Worm (Caenorhabditis elegans) whole organism, early embryonic: Measurements from ENCODE around the gene bcc-1.

Experiments
- F13C5.2 ChIP-seq: sonication (generic microtip); optimal IDR thresholded peaks from 2 replicates; lab custom pipeline; 2017; ENCODE audit warnings: mild to moderate bottlenecking, missing genetic modification characterization, inconsistent platforms, missing compliant biosample characterization
- aly-1 ChIP-seq: sonication (generic microtip); optimal IDR thresholded peaks from 2 replicates; lab custom pipeline; 2016; ENCODE audit warnings: missing genetic modification characterization, missing compliant biosample characterization
- ama-1 ChIP-seq: fragments of 150-350 bp; optimal IDR thresholded peaks from 2 replicates; lab custom pipeline; 2014
- ceh-13 ChIP-seq: fragments of 200-800 bp; sonication (Bioruptor generic); optimal IDR thresholded peaks from 2 replicates; lab custom pipeline; 2018; ENCODE audit warnings: mild to moderate bottlenecking, missing genetic modification characterization, missing compliant biosample characterization
- ceh-36 ChIP-seq: sonication (generic microtip); optimal IDR thresholded peaks from 2 replicates; lab custom pipeline; 2016; ENCODE audit warnings: missing genetic modification characterization, inconsistent platforms, missing compliant biosample characterization
- ets-7 ChIP-seq: sonication (generic microtip); optimal IDR thresholded peaks from 2 replicates; lab custom pipeline; 2016; ENCODE audit warnings: missing genotype, missing genetic modification characterization, missing compliant biosample characterization
- flt-1 ChIP-seq: fragments of 200-800 bp; sonication (Bioruptor generic); IDR thresholded peaks from 2 replicates; pipeline ENCODE4 v1.3.6; 2022; ENCODE audit warnings: missing genetic modification characterization, missing compliant biosample characterization
- hmg-4 ChIP-seq: fragments of 200-800 bp; sonication (Bioruptor generic); optimal IDR thresholded peaks from 2 replicates; lab custom pipeline; 2018; ENCODE audit warnings: mild to moderate bottlenecking, missing genetic modification characterization, missing compliant biosample characterization
- hnd-1 ChIP-seq: sonication (generic microtip); optimal IDR thresholded peaks from 2 replicates; lab custom pipeline; 2016; ENCODE audit warnings: missing genetic modification characterization, missing compliant biosample characterization
- scrt-1 ChIP-seq: fragments of 200-800 bp; sonication (Bioruptor generic); IDR thresholded peaks from 2 replicates; pipeline ENCODE4 v1.3.6; 2022; ENCODE audit warnings: missing genetic modification characterization, missing compliant biosample characterization
- tbx-37 ChIP-seq: fragments of 200-800 bp; sonication (Bioruptor generic); conservative IDR thresholded peaks from 2 replicates; pipeline ENCODE4 v1.3.6; 2022; ENCODE audit warnings: missing genetic modification reagents, missing genetic modification characterization, missing compliant biosample characterization

- TF ChIP-seq ama-1 (lab: Kevin White, UChicago) = no peak
- no peak for TF ChIP-seq flt-1 (GFP tag; lab: Robert Waterston, UW)
- no peak for TF ChIP-seq tbx-37
- TF ChIP-seq hmg-4 (GFP tag; lab: Kevin White, UChicago) = no peak
- TF ChIP-seq ets-7 = no peak
- TF ChIP-seq aly-1 = no peak
- TF ChIP-seq ceh-36 = no peak
- TF ChIP-seq F13C5.2 (tag; lab: Kevin White, UChicago) = no peak
- no peak for TF ChIP-seq hnd-1 (tag; lab: Kevin White, UChicago)
- no peak for TF ChIP-seq scrt-1 (GFP tag; lab: Robert Waterston, UW)
- TF ChIP-seq ceh-13 = no peak
Observed at ce11 chrIV:11101383-11101782, 9.0 kb upstream of the bcc-1 start, which contains the start of gene srlf-18.
